Worm (Caenorhabditis elegans): ENCODE measurements around the gene F19C7.2.

F19C7.2 gene

ce11 chrIV:4650624-4651094 is 50.9 kb downstream of the F19C7.2 start, which contains the start of gene ubc-9 (continued):
- TF ChIP-seq F49E8.2 (tag; optimal IDR thresholded peaks at IDR 0.05; ENCODE audit: insufficient read depth) (peak; percentile 52), ceh-79 (tag; optimal IDR thresholded peaks at IDR 0.05) (no peak), aptf-2 (GFP tag; conservative IDR thresholded peaks at IDR 0.05) (no peak), bed-2 (GFP tag; IDR thresholded peaks at IDR 0.05) (no peak), C17E4.6 (GFP tag; IDR thresholded peaks at IDR 0.05) (peak; percentile 83; the same call in 1 of the 2 replicates), ztf-3 (GFP tag; optimal IDR thresholded peaks at IDR 0.05) (no peak), sdz-38 (tag; optimal IDR thresholded peaks at IDR 0.05) (no peak), F55B11.4 (tag; optimal IDR thresholded peaks at IDR 0.05; ENCODE audit: borderline replicate concordance, insufficient read depth) (no peak), lin-54 (GFP tag; optimal IDR thresholded peaks at IDR 0.05) (peak; percentile 91), ztf-26 (tag; optimal IDR thresholded peaks at IDR 0.05) (peak; percentile 17), nhr-90 (tag; optimal IDR thresholded peaks at IDR 0.05) (peak; percentile 6), lin-35 (GFP tag; optimal IDR thresholded peaks at IDR 0.05) (peak; percentile 10 to 56 (median 54)), madf-8 (GFP tag; conservative IDR thresholded peaks at IDR 0.05) (peak; percentile 90), rcor-1 (GFP tag; IDR thresholded peaks at IDR 0.05) (peak; percentile 86), T26A5.8 (tag; optimal IDR thresholded peaks at IDR 0.05) (no peak), chd-7 (tag; optimal IDR thresholded peaks at IDR 0.05) (no peak), mes-4 (tag; optimal IDR thresholded peaks at IDR 0.05) (no peak), ceh-27 (GFP tag; optimal IDR thresholded peaks at IDR 0.05) (peak; percentile 17), K11D2.4 (GFP tag; IDR thresholded peaks at IDR 0.05) (no peak), B0035.1 (tag; optimal IDR thresholded peaks at IDR 0.05) (no peak), hmg-20 (GFP tag; IDR thresholded peaks at IDR 0.05) (no peak), C06A6.2 (GFP tag; conservative IDR thresholded peaks at IDR 0.05) (0 out of 2 replicates have a peak, but pooled peaks have one; percentile 28), ztf-25 (GFP tag; IDR thresholded peaks at IDR 0.05) (no peak), snpc-1.3 (tag; optimal IDR thresholded peaks at IDR 0.05; ENCODE audit: insufficient read depth) (peak; percentile 58), pbrm-1 (GFP tag; IDR thresholded peaks at IDR 0.05) (peak; percentile 87), ceh-91 (GFP tag; IDR thresholded peaks at IDR 0.05) (peak; percentile 83), ceh-40 (GFP tag; IDR thresholded peaks at IDR 0.05) (no peak), gei-17 (GFP tag; optimal IDR thresholded peaks at IDR 0.05) (no peak), pha-4 (tag; optimal IDR thresholded peaks at IDR 0.05) (no peak), ama-1 (optimal IDR thresholded peaks at IDR 0.05) (no peak), ama-1 (GFP tag; optimal IDR thresholded peaks at IDR 0.05) (no peak), ccch-3 (GFP tag; optimal IDR thresholded peaks at IDR 0.05) (no peak), hmg-1.2 (GFP tag; IDR thresholded peaks at IDR 0.05) (peak; percentile 67), B0261.1 (tag; optimal IDR thresholded peaks at IDR 0.05) (no peak), Y56A3A.18 (GFP tag; IDR thresholded peaks at IDR 0.05) (no peak), attf-5 (GFP tag; optimal IDR thresholded peaks at IDR 0.05) (peak; percentile 92), aptf-3 (GFP tag; IDR thresholded peaks at IDR 0.05) (no peak), athp-1 (tag; optimal IDR thresholded peaks at IDR 0.05) (peak; percentile 74), ztf-28 (GFP tag; IDR thresholded peaks at IDR 0.05) (no peak), lir-1 (GFP tag; conservative IDR thresholded peaks at IDR 0.05) (peak; percentile 59; the same call in 1 of the 2 replicates), nhr-80 (tag; optimal IDR thresholded peaks at IDR 0.05) (peak; percentile 46), akir-1 (GFP tag; optimal IDR thresholded peaks at IDR 0.05) (no peak), nfyb-1 (GFP tag; IDR thresholded peaks at IDR 0.05) (peak; percentile 80), Y53G8AR.9 (GFP tag; conservative IDR thresholded peaks at IDR 0.05) (peak; percentile 80), cebp-2 (GFP tag; IDR thresholded peaks at IDR 0.05) (no peak), F10E7.11 (tag; optimal IDR thresholded peaks at IDR 0.05) (no peak), lsl-1 (GFP tag; optimal IDR thresholded peaks at IDR 0.05) (peak; percentile 82), efl-1 (GFP tag; optimal IDR thresholded peaks at IDR 0.05) (peak; percentile 93), attf-3 (GFP tag; conservative IDR thresholded peaks at IDR 0.05) (no peak), egrh-3 (GFP tag; IDR thresholded peaks at IDR 0.05) (peak; percentile 65; the same call in 1 of the 2 replicates)
